Fruit fly (Drosophila melanogaster) whole organism, embryonic: Measurements from ENCODE around the gene CG17778.

ENCODE experiments used
- CG10431 ChIP-seq: fragments of 200-800 bp; sonication (Bioruptor generic); optimal IDR thresholded peaks from 3 replicates; lab custom pipeline; 2018; ENCODE audit warnings: missing biosample characterization, mild to moderate bottlenecking, missing genetic modification characterization
- CG17612 ChIP-seq: fragments of 200-800 bp; sonication (Bioruptor generic); IDR thresholded peaks from 2 replicates; pipeline ENCODE4 v1.3.6; 2022; ENCODE audit warnings: missing biosample characterization, missing genetic modification characterization
- CG2202 ChIP-seq: fragments of 200-800 bp; sonication (Bioruptor generic); optimal IDR thresholded peaks from 2 replicates; lab custom pipeline; 2018; ENCODE audit warnings: missing biosample characterization, mild to moderate bottlenecking, missing genetic modification characterization
- CG32767 ChIP-seq: fragments of 200-800 bp; sonication (Bioruptor generic); IDR thresholded peaks from 2 replicates; pipeline ENCODE4 v1.3.6; 2022; ENCODE audit warnings: missing biosample characterization, missing genetic modification characterization
- CG32772 ChIP-seq: fragments of 200-800 bp; sonication (Bioruptor generic); IDR thresholded peaks from 2 replicates; pipeline ENCODE4 v1.3.6; 2022; ENCODE audit warnings: missing biosample characterization, missing genetic modification characterization
- CG33213 ChIP-seq: fragments of 200-800 bp; sonication (Bioruptor generic); optimal IDR thresholded peaks from 3 replicates; lab custom pipeline; 2016; ENCODE audit warnings: missing biosample characterization, missing genetic modification characterization
- CG34224 ChIP-seq: fragments of 200-800 bp; sonication (Bioruptor generic); IDR thresholded peaks from 3 replicates; pipeline ENCODE4 v1.3.6; 2022; ENCODE audit warnings: missing biosample characterization, missing genetic modification characterization; ENCODE audit not compliant: partially characterized antibody
- CG3995 ChIP-seq: fragments of 200-800 bp; sonication (Bioruptor generic); optimal IDR thresholded peaks from 3 replicates; lab custom pipeline; 2016; ENCODE audit warnings: missing biosample characterization, missing genetic modification characterization
- CG4617 ChIP-seq: fragments of 200-800 bp; sonication (Bioruptor generic); optimal IDR thresholded peaks from 3 replicates; lab custom pipeline; 2016; ENCODE audit warnings: missing biosample characterization, missing genetic modification characterization, borderline replicate concordance
- CG6813 ChIP-seq: fragments of 200-800 bp; sonication (Bioruptor generic); optimal IDR thresholded peaks from 2 replicates; lab custom pipeline; 2017; ENCODE audit warnings: missing biosample characterization, missing genetic modification characterization, mild to moderate bottlenecking, moderate library complexity, missing genetic modification reagents
- CG8478 ChIP-seq: fragments of >200 bp; optimal IDR thresholded peaks from 2 replicates; lab custom pipeline; 2018
- CG9437 ChIP-seq: fragments of 200-800 bp; sonication (Bioruptor generic); optimal IDR thresholded peaks from 2 replicates; lab custom pipeline; 2018; ENCODE audit warnings: missing biosample characterization, mild to moderate bottlenecking, missing genetic modification characterization
- CoRest ChIP-seq: fragments of 200-800 bp; sonication (Bioruptor generic); optimal IDR thresholded peaks from 3 replicates; lab custom pipeline; 2018; ENCODE audit warnings: missing biosample characterization, mild to moderate bottlenecking, missing genetic modification characterization, moderate library complexity
- Dll ChIP-seq: fragments of 200-800 bp; sonication (Bioruptor generic); IDR thresholded peaks from 4 replicates; pipeline ENCODE4 v1.3.6; 2022; ENCODE audit warnings: missing biosample characterization, missing genetic modification characterization; ENCODE audit not compliant: partially characterized antibody
- Doc3 ChIP-seq: fragments of 200-800 bp; sonication (Bioruptor generic); IDR thresholded peaks from 3 replicates; pipeline ENCODE4 v1.3.6; 2022; ENCODE audit warnings: missing biosample characterization, missing genetic modification characterization; ENCODE audit not compliant: partially characterized antibody
- Ets65A ChIP-seq: fragments of 200-800 bp; sonication (Bioruptor generic); peaks from one replicate; lab custom pipeline; 2016; ENCODE audit warnings: missing biosample characterization, missing genetic modification characterization
- Fer2 ChIP-seq: fragments of 200-800 bp; sonication (Bioruptor generic); optimal IDR thresholded peaks from 2 replicates; lab custom pipeline; 2018; ENCODE audit warnings: missing biosample characterization, mild to moderate bottlenecking, missing genetic modification characterization, moderate library complexity
- Hr51 ChIP-seq, 2 experiments: fragments of 200-800 bp; sonication (Bioruptor generic); optimal IDR thresholded peaks; 2 replicates in 1 of 2; 3 replicates in 1 of 2; lab custom pipeline; 2016 to 2018; ENCODE audit warnings: missing biosample characterization in 2 of 2, missing genetic modification characterization in 2 of 2, mild to moderate bottlenecking in 1 of 2, moderate library complexity in 1 of 2
- Lhr ChIP-seq: fragments of 200-800 bp; sonication (Bioruptor generic); optimal IDR thresholded peaks from 3 replicates; lab custom pipeline; 2017; ENCODE audit warnings: mild to moderate bottlenecking, missing biosample characterization, missing genetic modification reagents, missing genetic modification characterization
- Nf-YB ChIP-seq: fragments of 200-800 bp; sonication (Bioruptor generic); optimal IDR thresholded peaks from 3 replicates; lab custom pipeline; 2019; ENCODE audit warnings: missing biosample characterization, mild to moderate bottlenecking, missing genetic modification characterization, moderate library complexity
- Optix ChIP-seq: fragments of 200-800 bp; sonication (Bioruptor generic); IDR thresholded peaks from 3 replicates; pipeline ENCODE4 v1.3.6; 2022; ENCODE audit warnings: missing biosample characterization, missing genetic modification characterization
- Six4 ChIP-seq: fragments of 200-800 bp; sonication (Bioruptor generic); optimal IDR thresholded peaks from 2 replicates; lab custom pipeline; 2016; ENCODE audit warnings: missing biosample characterization, missing genetic modification characterization
- Taf1 ChIP-seq: fragments of 200-800 bp; sonication (Bioruptor generic); IDR thresholded peaks from 2 replicates; pipeline ENCODE4 v1.3.6; 2022; ENCODE audit warnings: missing biosample characterization, missing genetic modification characterization
- bab2 ChIP-seq: fragments of 200-800 bp; sonication (Bioruptor generic); optimal IDR thresholded peaks from 2 replicates; lab custom pipeline; 2016; ENCODE audit warnings: missing biosample characterization, missing genetic modification characterization
- bowl ChIP-seq: fragments of 200-800 bp; sonication (Bioruptor generic); IDR thresholded peaks from 2 replicates; pipeline ENCODE4 v1.3.6; 2022; ENCODE audit warnings: missing biosample characterization, missing genetic modification characterization
- cato ChIP-seq: fragments of 200-800 bp; sonication (Bioruptor generic); optimal IDR thresholded peaks from 2 replicates; lab custom pipeline; 2016; ENCODE audit warnings: missing biosample characterization, missing genetic modification characterization, borderline replicate concordance
- cwo ChIP-seq: fragments of 200-800 bp; sonication (Bioruptor generic); optimal IDR thresholded peaks from 3 replicates; lab custom pipeline; 2017; ENCODE audit warnings: missing biosample characterization, missing genetic modification characterization, mild to moderate bottlenecking, moderate library complexity, missing genetic modification reagents
- dm ChIP-seq: fragments of 200-800 bp; sonication (Bioruptor generic); optimal IDR thresholded peaks from 3 replicates; lab custom pipeline; 2016; ENCODE audit warnings: missing biosample characterization, missing genetic modification characterization
- dpn ChIP-seq, 2 experiments: fragments of 200-800 bp; sonication (Bioruptor generic); optimal IDR thresholded peaks; 3 replicates each; lab custom pipeline; 2016; ENCODE audit warnings: missing biosample characterization in 2 of 2, missing genetic modification characterization in 2 of 2
- ems ChIP-seq: fragments of 200-800 bp; sonication (Bioruptor generic); optimal IDR thresholded peaks from 3 replicates; lab custom pipeline; 2016; ENCODE audit warnings: missing biosample characterization, missing genetic modification characterization
- esg ChIP-seq: fragments of 200-800 bp; sonication (Bioruptor generic); conservative IDR thresholded peaks from 2 replicates; pipeline ENCODE4 v1.3.6; 2022; ENCODE audit warnings: missing biosample characterization, missing genetic modification characterization
- exex ChIP-seq: fragments of 200-800 bp; sonication (Bioruptor generic); optimal IDR thresholded peaks from 4 replicates; lab custom pipeline; 2018; ENCODE audit warnings: missing biosample characterization, mild to moderate bottlenecking, missing genetic modification characterization, moderate library complexity
- gsb ChIP-seq: fragments of 200-800 bp; sonication (Bioruptor generic); IDR thresholded peaks from 2 replicates; pipeline ENCODE4 v1.3.6; 2022; ENCODE audit warnings: missing biosample characterization, missing genetic modification characterization
- her ChIP-seq: fragments of 200-800 bp; sonication (Bioruptor generic); optimal IDR thresholded peaks from 2 replicates; lab custom pipeline; 2016; ENCODE audit warnings: missing biosample characterization, missing genetic modification characterization
- ken ChIP-seq: fragments of 200-800 bp; sonication (Bioruptor generic); IDR thresholded peaks from 3 replicates; pipeline ENCODE4 v1.3.6; 2022; ENCODE audit warnings: missing biosample characterization, missing genetic modification characterization
- lab ChIP-seq: fragments of 200-800 bp; sonication (Bioruptor generic); optimal IDR thresholded peaks from 3 replicates; lab custom pipeline; 2017; ENCODE audit warnings: missing biosample characterization, missing genetic modification characterization, mild to moderate bottlenecking, moderate library complexity, missing genetic modification reagents
- oc ChIP-seq: fragments of 200-800 bp; sonication (Bioruptor generic); optimal IDR thresholded peaks from 2 replicates; lab custom pipeline; 2018; ENCODE audit warnings: missing biosample characterization, mild to moderate bottlenecking, missing genetic modification characterization, moderate library complexity
- phol ChIP-seq: fragments of 200-800 bp; sonication (Bioruptor generic); optimal IDR thresholded peaks from 3 replicates; lab custom pipeline; 2018; ENCODE audit warnings: missing biosample characterization, mild to moderate bottlenecking, missing genetic modification characterization, moderate library complexity
- psq ChIP-seq: fragments of 200-800 bp; sonication (Bioruptor generic); optimal IDR thresholded peaks from 2 replicates; lab custom pipeline; 2017; ENCODE audit warnings: missing biosample characterization, missing genetic modification characterization
- sens ChIP-seq: fragments of 200-800 bp; sonication (Bioruptor generic); peaks from one replicate; lab custom pipeline; 2016; ENCODE audit warnings: missing biosample characterization, missing genetic modification characterization
- sim ChIP-seq: fragments of 200-800 bp; sonication (Bioruptor generic); IDR thresholded peaks from 2 replicates; pipeline ENCODE4 v1.3.6; 2022; ENCODE audit warnings: missing biosample characterization, missing genetic modification characterization
- sisA ChIP-seq: fragments of 200-800 bp; sonication (Bioruptor generic); IDR thresholded peaks from 2 replicates; pipeline ENCODE4 v1.3.6; 2022; ENCODE audit warnings: missing biosample characterization, missing genetic modification characterization
- slou ChIP-seq: fragments of 200-800 bp; sonication (Bioruptor generic); optimal IDR thresholded peaks from 3 replicates; lab custom pipeline; 2016; ENCODE audit warnings: missing biosample characterization, missing genetic modification characterization
- sqz ChIP-seq: fragments of 200-800 bp; sonication (Bioruptor generic); optimal IDR thresholded peaks from 3 replicates; lab custom pipeline; 2018; ENCODE audit warnings: missing biosample characterization, mild to moderate bottlenecking, missing genetic modification characterization
- sug ChIP-seq: fragments of 200-800 bp; optimal IDR thresholded peaks from 2 replicates; lab custom pipeline; 2019; ENCODE audit warnings: missing biosample characterization, mild to moderate bottlenecking, missing genetic modification characterization, moderate library complexity
- trem ChIP-seq: fragments of 200-800 bp; optimal IDR thresholded peaks from 3 replicates; lab custom pipeline; 2019; ENCODE audit warnings: missing biosample characterization, mild to moderate bottlenecking, missing genetic modification characterization, moderate library complexity
- unpg ChIP-seq: fragments of 200-800 bp; sonication (Bioruptor generic); optimal IDR thresholded peaks from 3 replicates; lab custom pipeline; 2018; ENCODE audit warnings: missing biosample characterization, mild to moderate bottlenecking, missing genetic modification characterization, moderate library complexity
- wdn ChIP-seq: fragments of 200-800 bp; sonication (Bioruptor generic); IDR thresholded peaks from 2 replicates; pipeline ENCODE4 v1.3.6; 2022; ENCODE audit warnings: missing biosample characterization, missing genetic modification characterization
- yki ChIP-seq: fragments of >200 bp; optimal IDR thresholded peaks from 3 replicates; lab custom pipeline; 2018
- z ChIP-seq: fragments of 200-800 bp; sonication (Bioruptor generic); IDR thresholded peaks from 3 replicates; pipeline ENCODE4 v1.3.6; 2022; ENCODE audit warnings: missing biosample characterization, missing genetic modification characterization

CG17778 gene

DNA sequence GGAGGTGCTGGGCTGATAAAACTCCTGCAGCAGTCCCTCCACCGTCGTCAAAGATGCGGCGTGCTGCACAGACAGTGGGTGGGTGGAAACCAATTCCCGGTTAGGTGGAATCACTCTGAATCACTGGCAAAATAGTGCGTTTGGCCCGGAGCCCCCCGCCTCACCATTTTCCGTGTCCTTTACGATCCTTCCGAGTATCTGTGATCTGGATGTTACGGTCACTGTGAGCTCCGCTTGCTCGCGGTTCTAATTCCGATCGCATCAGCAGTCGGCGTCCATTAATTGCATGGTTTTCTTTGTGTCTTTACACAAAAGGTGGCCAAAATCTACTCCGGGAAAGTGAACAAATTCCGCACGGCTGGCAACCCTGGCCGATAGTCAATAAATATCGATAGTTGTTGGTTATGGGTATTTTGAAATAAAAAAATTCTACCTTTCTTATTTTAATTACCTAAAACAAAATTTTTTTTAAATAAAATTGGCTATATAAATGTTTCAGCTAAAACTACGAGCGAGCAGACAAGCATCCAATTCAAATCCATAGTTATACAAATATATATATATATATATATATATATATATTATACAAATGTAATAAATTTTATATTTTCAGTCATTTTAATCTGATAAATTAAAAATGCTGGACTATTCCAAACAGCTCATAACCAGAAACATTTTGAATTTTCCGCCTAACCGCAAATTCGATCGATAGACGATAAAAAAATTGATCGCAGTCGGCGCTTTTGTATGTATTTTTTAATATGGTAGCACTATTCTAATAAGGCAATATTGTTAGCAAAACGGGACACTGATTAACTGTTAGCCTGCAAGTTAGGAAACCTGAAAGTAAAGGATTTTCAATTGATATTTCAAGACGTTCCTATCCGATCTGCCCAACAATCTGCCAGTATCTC lies 17.9 kb upstream of the CG17778 start, which contains the start of the genes ebo and CG13373 (continued):
- TF ChIP-seq exex (no peak), Six4 (no peak), dm (no peak), Doc3 (GFP tag; lab: Robert Waterston, UW) (0 out of 3 replicates have a peak, but pooled peaks have one; percentile 43), CG9437 (GFP tag; lab: Kevin White, UChicago) (peak; percentile 8), bowl (GFP tag; lab: Robert Waterston, UW) (no peak), Ets65A (GFP tag; lab: Kevin White, UChicago) (peak; percentile 91), CG8478 (no peak), Dll (GFP tag; lab: Robert Waterston, UW) (peak; percentile 69; the same call in 3 of the 4 replicates), trem (tag; lab: Kevin White, UChicago) (peak; percentile 17), sim (GFP tag; lab: Robert Waterston, UW) (no peak), oc (tag; lab: Kevin White, UChicago) (no peak), slou (GFP tag; lab: Kevin White, UChicago) (no peak), ken (GFP tag; lab: Robert Waterston, UW) (no peak), sisA (GFP tag; lab: Robert Waterston, UW) (no peak), phol (tag; lab: Kevin White, UChicago) (peak; percentile 34), CG2202 (tag; lab: Kevin White, UChicago) (no peak), sug (tag; lab: Kevin White, UChicago) (no peak), CoRest (no peak), CG3995 (GFP tag; lab: Kevin White, UChicago) (no peak), ems (GFP tag; lab: Kevin White, UChicago) (peak; percentile 4), lab (GFP tag; lab: Kevin White, UChicago) (no peak), cato (no peak), Hr51 (GFP tag; optimal IDR thresholded peaks at IDR 0.05; lab: Kevin White, UChicago) (no peak), CG4617 (GFP tag; lab: Kevin White, UChicago) (peak; percentile 71), CG17612 (GFP tag; lab: Robert Waterston, UW) (no peak), CG32772 (GFP tag; lab: Robert Waterston, UW) (no peak), bab2 (no peak), wdn (GFP tag; lab: Robert Waterston, UW) (no peak), unpg (GFP tag; lab: Kevin White, UChicago) (peak; percentile 56), z (GFP tag; lab: Robert Waterston, UW) (no peak), yki (lab: Kevin White, UChicago) (no peak), Optix (no peak), cwo (GFP tag; lab: Kevin White, UChicago) (no peak), sens (peak; percentile 69), CG33213 (GFP tag; lab: Kevin White, UChicago) (no peak), Fer2 (tag; lab: Kevin White, UChicago) (no peak), her (no peak), CG34224 (GFP tag; lab: Robert Waterston, UW) (peak; percentile 46; the same call in 1 of the 3 replicates), Lhr (GFP tag; lab: Kevin White, UChicago) (no peak), dpn (GFP tag; optimal IDR thresholded peaks at IDR 0.05; lab: Kevin White, UChicago) (peak; percentile 4 to 6), sqz (GFP tag; lab: Kevin White, UChicago) (no peak), esg (GFP tag; lab: Robert Waterston, UW) (no peak), Taf1 (GFP tag; lab: Robert Waterston, UW) (no peak), gsb (GFP tag; lab: Robert Waterston, UW) (no peak), CG10431 (no peak), CG6813 (GFP tag; lab: Kevin White, UChicago) (no peak), psq (GFP tag; lab: Kevin White, UChicago) (no peak), Nf-YB (no peak), CG32767 (GFP tag; lab: Robert Waterston, UW) (no peak)
